Worm (Caenorhabditis elegans) whole organism, early embryonic: ENCODE measurements around the gene byn-1.

ENCODE experiments used
- B0310.2 ChIP-seq: sonication (generic microtip); optimal IDR thresholded peaks from 2 replicates; lab custom pipeline; 2016; ENCODE audit warnings: mild to moderate bottlenecking, missing genetic modification characterization, missing compliant biosample characterization
- aly-1 ChIP-seq: sonication (generic microtip); optimal IDR thresholded peaks from 2 replicates; lab custom pipeline; 2016; ENCODE audit warnings: missing genetic modification characterization, missing compliant biosample characterization
- ama-1 ChIP-seq: fragments of 150-350 bp; optimal IDR thresholded peaks from 2 replicates; lab custom pipeline; 2014
- tra-4 ChIP-seq: sonication (generic microtip); optimal IDR thresholded peaks from 2 replicates; lab custom pipeline; 2017; ENCODE audit warnings: missing genetic modification characterization, missing compliant biosample characterization

DNA sequence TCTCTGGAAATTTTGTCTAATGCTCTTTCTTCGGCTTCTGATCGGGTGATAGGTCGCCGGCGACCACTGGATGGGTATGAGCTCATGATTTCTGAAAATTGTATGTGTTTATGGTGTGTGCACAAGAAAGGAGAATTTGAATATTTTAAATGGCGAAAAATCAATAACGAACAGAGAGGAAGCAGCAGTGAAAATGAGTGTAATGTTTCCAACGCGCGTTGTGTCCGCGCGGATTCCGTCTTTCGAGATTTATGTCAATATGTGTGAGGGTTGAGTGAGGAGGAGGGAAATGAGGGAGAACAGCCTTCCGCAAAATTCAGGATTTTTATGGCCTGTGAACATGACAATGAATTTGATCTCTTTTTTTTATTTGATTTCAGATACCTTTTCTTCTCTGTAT, 3.1 kb upstream of the byn-1 start, which contains the start of gene flap-1:
- TF ChIP-seq ama-1 (lab: Kevin White, UChicago) (no peak), aly-1 (tag; lab: Kevin White, UChicago) (no peak), B0310.2 (tag; lab: Kevin White, UChicago) (no peak), tra-4 (no peak)
